Fruit fly (Drosophila melanogaster): ENCODE results near the gene CG17681.
A peak's percentile ranks its signal among the peaks of the same experiment; 100 is the strongest.

CG17681 gene

dm6 chr2L:18141471-18142345 is 11.2 kb upstream of the CG17681 start (continued):
- TF ChIP-seq CG10209 (GFP tag; optimal IDR thresholded peaks at IDR 0.05) = peak; percentile 62
- no peak for TF ChIP-seq CG4730 (GFP tag; IDR thresholded peaks at IDR 0.05)
- TF ChIP-seq CG4328 (GFP tag; optimal IDR thresholded peaks at IDR 0.05) = no peak
- TF ChIP-seq CG12071 (GFP tag; optimal IDR thresholded peaks at IDR 0.05) = peak; percentile 56
- peak; percentile 36; the same call in 1 of the 2 replicates for TF ChIP-seq seq (GFP tag; IDR thresholded peaks at IDR 0.05)
- no peak for TF ChIP-seq psq (GFP tag; optimal IDR thresholded peaks at IDR 0.05)
- peak; percentile 68 to 79 for TF ChIP-seq dpn (GFP tag; optimal IDR thresholded peaks at IDR 0.05)
- no peak for TF ChIP-seq pan (optimal IDR thresholded peaks at IDR 0.05)
- TF ChIP-seq pan (GFP tag; optimal IDR thresholded peaks at IDR 0.05 in 1 of 2, IDR thresholded peaks at IDR 0.05 in 1 of 2) = peak in 1 of 2 experiments; percentile 61
- peak; percentile 80 for TF ChIP-seq CG2678 (tag; optimal IDR thresholded peaks at IDR 0.05)
- TF ChIP-seq gfzf (GFP tag; optimal IDR thresholded peaks at IDR 0.05) = no peak
- TF ChIP-seq CG9932 (GFP tag; IDR thresholded peaks at IDR 0.05) = 0 out of 2 replicates have a peak, but pooled peaks have one; percentile 34
- no peak for TF ChIP-seq CG7745 (tag; optimal IDR thresholded peaks at IDR 0.05)
- TF ChIP-seq CG17361 (GFP tag; IDR thresholded peaks at IDR 0.05) = peak; percentile 83
- peak; percentile 72 for TF ChIP-seq Oli (tag; optimal IDR thresholded peaks at IDR 0.05)
- peak; percentile 71 for TF ChIP-seq phol (tag; optimal IDR thresholded peaks at IDR 0.05)
- TF ChIP-seq Dad (GFP tag; optimal IDR thresholded peaks at IDR 0.05) = no peak
- TF ChIP-seq CG12942 (GFP tag; optimal IDR thresholded peaks at IDR 0.05) = peak; percentile 44
- no peak for TF ChIP-seq shn (GFP tag; optimal IDR thresholded peaks at IDR 0.05)
- TF ChIP-seq org-1 (GFP tag; optimal IDR thresholded peaks at IDR 0.05) = peak; percentile 57
- peak in 1 of 2 experiments; percentile 41 for TF ChIP-seq Eip74EF (GFP tag; optimal IDR thresholded peaks at IDR 0.05)
- peak; percentile 70 for TF ChIP-seq ind (GFP tag; optimal IDR thresholded peaks at IDR 0.05)
- TF ChIP-seq CG18599 (GFP tag; optimal IDR thresholded peaks at IDR 0.05) = peak; percentile 63
- peak; percentile 52 for TF ChIP-seq Dek (tag; optimal IDR thresholded peaks at IDR 0.05)
- TF ChIP-seq MESR4 (GFP tag; optimal IDR thresholded peaks at IDR 0.05) = peak; percentile 12
- 0 out of 3 replicates have a peak, but pooled peaks have one; percentile 30 for TF ChIP-seq CG2889 (GFP tag; IDR thresholded peaks at IDR 0.05)
- no peak for TF ChIP-seq sim (GFP tag; IDR thresholded peaks at IDR 0.05)
- TF ChIP-seq HLHmδ (GFP tag; optimal IDR thresholded peaks at IDR 0.05) = peak; percentile 87
- no peak for TF ChIP-seq MTF-1 (GFP tag; optimal IDR thresholded peaks at IDR 0.05; ENCODE audit: borderline replicate concordance)
- TF ChIP-seq CG14014 (GFP tag; IDR thresholded peaks at IDR 0.05) = peak; percentile 18; the same call in 1 of the 2 replicates
- no peak for TF ChIP-seq zen2 (GFP tag; IDR thresholded peaks at IDR 0.05; ENCODE audit: partially characterized antibody)
- TF ChIP-seq HLH4C (GFP tag; IDR thresholded peaks at IDR 0.05; ENCODE audit: partially characterized antibody) = no peak
- TF ChIP-seq slp2 (GFP tag; optimal IDR thresholded peaks at IDR 0.05) = peak; percentile 31
- TF ChIP-seq CG8089 (GFP tag; optimal IDR thresholded peaks at IDR 0.05) = no peak
- peak; percentile 43 for TF ChIP-seq CG13296 (GFP tag; optimal IDR thresholded peaks at IDR 0.05)
- peak; percentile 26 for TF ChIP-seq CG16815 (GFP tag; optimal IDR thresholded peaks at IDR 0.05)
- peak; percentile 69 for TF ChIP-seq CG13424 (tag; optimal IDR thresholded peaks at IDR 0.05)
- TF ChIP-seq Dip2 (GFP tag; IDR thresholded peaks at IDR 0.05) = no peak
- peak; percentile 70; the same call in 2 of the 3 replicates for TF ChIP-seq CG6175 (GFP tag; IDR thresholded peaks at IDR 0.05)
- no peak for TF ChIP-seq Gsc (GFP tag; IDR thresholded peaks at IDR 0.05)
- peak; percentile 58 for TF ChIP-seq CG18764 (GFP tag; optimal IDR thresholded peaks at IDR 0.05)
- TF ChIP-seq gcm2 (GFP tag; optimal IDR thresholded peaks at IDR 0.05) = peak; percentile 42
- no peak for TF ChIP-seq CG34224 (GFP tag; IDR thresholded peaks at IDR 0.05; ENCODE audit: partially characterized antibody)
- peak; percentile 57 for TF ChIP-seq CG18619 (GFP tag; optimal IDR thresholded peaks at IDR 0.05)
- peak; percentile 46 for TF ChIP-seq CG11723 (GFP tag; optimal IDR thresholded peaks at IDR 0.05)
- no peak for TF ChIP-seq B-H2 (GFP tag; optimal IDR thresholded peaks at IDR 0.05)
- TF ChIP-seq CG8944 (GFP tag; optimal IDR thresholded peaks at IDR 0.05) = no peak
- TF ChIP-seq Hr3 (GFP tag; optimal IDR thresholded peaks at IDR 0.05) = peak; percentile 61

Data from whole organism, embryonic.